Worm (Caenorhabditis elegans) whole organism, L4 larva: ENCODE measurements around the gene F44D12.10.

Source experiments
- D1046.2 ChIP-seq: fragments of 200-800 bp; sonication (Bioruptor generic); IDR thresholded peaks from 2 replicates; pipeline ENCODE4 v1.3.6; 2022; ENCODE audit warnings: missing genetic modification characterization, missing compliant biosample characterization
- F10B5.3 ChIP-seq: sonication (generic microtip); optimal IDR thresholded peaks from 2 replicates; lab custom pipeline; 2016; ENCODE audit warnings: mild to moderate bottlenecking, missing genetic modification characterization, missing compliant biosample characterization
- F37D6.2 ChIP-seq: sonication (generic microtip); optimal IDR thresholded peaks from 2 replicates; lab custom pipeline; 2016; ENCODE audit warnings: mild to moderate bottlenecking, missing genetic modification characterization, missing compliant biosample characterization
- F49E8.2 ChIP-seq: sonication (generic microtip); optimal IDR thresholded peaks from 2 replicates; lab custom pipeline; 2016; ENCODE audit warnings: missing compliant biosample characterization, mild to moderate bottlenecking, missing genetic modification characterization, borderline replicate concordance
- T20F7.1 ChIP-seq: fragments of 200-800 bp; sonication (Bioruptor generic); optimal IDR thresholded peaks from 2 replicates; lab custom pipeline; 2018; ENCODE audit warnings: mild to moderate bottlenecking, missing genetic modification characterization, missing compliant biosample characterization
- T26A8.4 ChIP-seq: fragments of 200-800 bp; sonication (Bioruptor generic); IDR thresholded peaks from 2 replicates; pipeline ENCODE4 v1.3.6; 2022; ENCODE audit warnings: missing genetic modification characterization, missing compliant biosample characterization
- ZK337.2 ChIP-seq: fragments of 200-800 bp; sonication (Bioruptor generic); IDR thresholded peaks from 2 replicates; pipeline ENCODE4 v1.3.6; 2022; ENCODE audit warnings: missing genetic modification reagents, missing genetic modification characterization, missing compliant biosample characterization
- aha-1 ChIP-seq: fragments of 150-350 bp; peaks from one replicate; lab custom pipeline; 2014; ENCODE audit warnings: missing biosample characterization, missing genetic modification characterization
- aly-2 ChIP-seq: sonication (generic microtip); optimal IDR thresholded peaks from 2 replicates; lab custom pipeline; 2018; ENCODE audit warnings: missing biosample characterization, missing genetic modification characterization
- attf-4 ChIP-seq: sonication (generic microtip); optimal IDR thresholded peaks from 3 replicates; lab custom pipeline; 2017; ENCODE audit warnings: missing biosample characterization, missing genetic modification characterization
- ceh-20 ChIP-seq: fragments of 200-800 bp; sonication (Bioruptor generic); IDR thresholded peaks from 2 replicates; pipeline ENCODE4 v1.3.6; 2022; ENCODE audit warnings: missing genetic modification reagents, missing genetic modification characterization, missing compliant biosample characterization
- ceh-32 ChIP-seq: sonication (generic microtip); optimal IDR thresholded peaks from 2 replicates; lab custom pipeline; 2016; ENCODE audit warnings: mild to moderate bottlenecking, missing genetic modification characterization, missing compliant biosample characterization; ENCODE audit not compliant: poor library complexity
- ceh-44 ChIP-seq: fragments of 200-800 bp; sonication (Bioruptor generic); IDR thresholded peaks from 2 replicates; pipeline ENCODE4 v1.3.6; 2022; ENCODE audit warnings: missing genetic modification reagents, missing genetic modification characterization, missing compliant biosample characterization
- cey-2 ChIP-seq: sonication (generic microtip); optimal IDR thresholded peaks from 3 replicates; lab custom pipeline; 2017; ENCODE audit warnings: missing genetic modification characterization, mild to moderate bottlenecking, missing compliant biosample characterization, antibody characterized with exemption, borderline replicate concordance; ENCODE audit not compliant: insufficient read depth
- daf-19 ChIP-seq: fragments of 200-800 bp; sonication (Bioruptor generic); conservative IDR thresholded peaks from 2 replicates; pipeline ENCODE4 v1.3.6; 2022; ENCODE audit warnings: missing genetic modification characterization, missing compliant biosample characterization
- daf-8 ChIP-seq: fragments of 200-800 bp; sonication (Bioruptor generic); IDR thresholded peaks from 2 replicates; pipeline ENCODE4 v1.3.6; 2022; ENCODE audit warnings: missing genetic modification characterization, missing compliant biosample characterization
- egl-43 ChIP-seq: fragments of 200-800 bp; sonication (Bioruptor generic); IDR thresholded peaks from 2 replicates; pipeline ENCODE4 v1.3.6; 2022; ENCODE audit warnings: missing genetic modification reagents, missing genetic modification characterization, missing compliant biosample characterization
- fos-1 ChIP-seq: fragments of 150-350 bp; optimal IDR thresholded peaks from 2 replicates; lab custom pipeline; 2014; ENCODE audit warnings: missing biosample characterization, missing genetic modification characterization
- hif-1 ChIP-seq, 2 experiments: sonication (generic microtip); optimal IDR thresholded peaks; 2 replicates each; lab custom pipeline; 2016 to 2017; ENCODE audit warnings: missing compliant biosample characterization in 2 of 2, missing genetic modification characterization in 2 of 2, missing genetic modification reagents in 2 of 2, missing genotype in 2 of 2, mild to moderate bottlenecking in 1 of 2
- jun-1 ChIP-seq: fragments of 150-350 bp; optimal IDR thresholded peaks from 2 replicates; lab custom pipeline; 2014; ENCODE audit warnings: missing biosample characterization, missing genetic modification reagents, missing genetic modification characterization
- lim-7 ChIP-seq: fragments of 200-800 bp; sonication (Bioruptor generic); IDR thresholded peaks from 2 replicates; pipeline ENCODE4 v1.3.6; 2022; ENCODE audit warnings: missing genetic modification characterization, missing compliant biosample characterization
- lin-1 ChIP-seq: fragments of 200-800 bp; sonication (Bioruptor generic); IDR thresholded peaks from 2 replicates; pipeline ENCODE4 v1.3.6; 2022; ENCODE audit warnings: missing genetic modification reagents, missing genetic modification characterization, missing compliant biosample characterization
- lin-39 ChIP-seq: fragments of 150-350 bp; optimal IDR thresholded peaks from 2 replicates; lab custom pipeline; 2014; ENCODE audit warnings: missing biosample characterization, missing genetic modification reagents, missing genetic modification characterization
- lir-3 ChIP-seq: sonication (generic microtip); optimal IDR thresholded peaks from 2 replicates; lab custom pipeline; 2016; ENCODE audit warnings: mild to moderate bottlenecking, missing genetic modification characterization, missing compliant biosample characterization
- mep-1 ChIP-seq: fragments of 150-350 bp; sonication (generic microtip); optimal IDR thresholded peaks from 3 replicates; lab custom pipeline; 2014; ENCODE audit warnings: missing biosample characterization, missing genetic modification characterization
- mes-2 ChIP-seq: sonication (generic microtip); optimal IDR thresholded peaks from 2 replicates; lab custom pipeline; 2016; ENCODE audit warnings: missing genotype, mild to moderate bottlenecking, missing genetic modification characterization, missing compliant biosample characterization; ENCODE audit not compliant: poor library complexity, severe bottlenecking
- mxl-2 ChIP-seq: fragments of 200-800 bp; sonication (Bioruptor generic); conservative IDR thresholded peaks from 2 replicates; pipeline ENCODE4 v1.3.6; 2022; ENCODE audit warnings: missing genetic modification reagents, missing genetic modification characterization, missing compliant biosample characterization
- nhr-237 ChIP-seq: sonication (generic microtip); optimal IDR thresholded peaks from 2 replicates; lab custom pipeline; 2017; ENCODE audit warnings: missing biosample characterization, missing genetic modification characterization
- nhr-25 ChIP-seq: sonication (generic microtip); optimal IDR thresholded peaks from 2 replicates; lab custom pipeline; 2017; ENCODE audit warnings: missing genetic modification characterization, mild to moderate bottlenecking, missing compliant biosample characterization, antibody characterized with exemption, moderate library complexity, borderline replicate concordance; ENCODE audit not compliant: insufficient read depth
- nhr-28 ChIP-seq: fragments of 150-350 bp; optimal IDR thresholded peaks from 2 replicates; lab custom pipeline; 2014; ENCODE audit warnings: missing biosample characterization, missing genetic modification characterization
- nhr-41 ChIP-seq: fragments of 200-800 bp; sonication (Bioruptor generic); IDR thresholded peaks from 2 replicates; pipeline ENCODE4 v1.3.6; 2022; ENCODE audit warnings: missing genetic modification reagents, missing genetic modification characterization, missing compliant biosample characterization
- nhr-42 ChIP-seq: fragments of 200-800 bp; sonication (Bioruptor generic); IDR thresholded peaks from 2 replicates; pipeline ENCODE4 v1.3.6; 2022; ENCODE audit warnings: missing genetic modification characterization, missing compliant biosample characterization
- nhr-76 ChIP-seq: fragments of 150-350 bp; optimal IDR thresholded peaks from 2 replicates; lab custom pipeline; 2014; ENCODE audit warnings: missing biosample characterization, missing genetic modification characterization
- nhr-77 ChIP-seq: fragments of 150-350 bp; optimal IDR thresholded peaks from 2 replicates; lab custom pipeline; 2014; ENCODE audit warnings: missing biosample characterization, missing genetic modification characterization
- php-3 ChIP-seq: fragments of 200-800 bp; sonication (Bioruptor generic); IDR thresholded peaks from 2 replicates; pipeline ENCODE4 v1.3.6; 2022; ENCODE audit warnings: missing genetic modification reagents, missing genetic modification characterization, missing compliant biosample characterization
- rbr-2 ChIP-seq: sonication (generic microtip); optimal IDR thresholded peaks from 2 replicates; lab custom pipeline; 2016; ENCODE audit warnings: missing genotype, missing genetic modification characterization, missing compliant biosample characterization
- snpc-1.2 ChIP-seq: fragments of 200-800 bp; sonication (Bioruptor generic); IDR thresholded peaks from 2 replicates; pipeline ENCODE4 v1.3.6; 2022; ENCODE audit warnings: missing genetic modification reagents, missing genetic modification characterization, missing compliant biosample characterization
- tag-97 ChIP-seq: fragments of 200-800 bp; sonication (Bioruptor generic); IDR thresholded peaks from 2 replicates; pipeline ENCODE4 v1.3.6; 2022; ENCODE audit warnings: missing genetic modification characterization, missing compliant biosample characterization
- tra-1 ChIP-seq: fragments of 200-800 bp; sonication (Bioruptor generic); IDR thresholded peaks from 2 replicates; pipeline ENCODE4 v1.3.6; 2022; ENCODE audit warnings: missing genetic modification reagents, missing genetic modification characterization, missing compliant biosample characterization
- unc-130 ChIP-seq: sonication (generic microtip); optimal IDR thresholded peaks from 2 replicates; lab custom pipeline; 2016; ENCODE audit warnings: missing genetic modification reagents, missing genetic modification characterization, missing compliant biosample characterization
- unc-39 ChIP-seq: sonication (generic microtip); optimal IDR thresholded peaks from 2 replicates; lab custom pipeline; 2017; ENCODE audit warnings: missing biosample characterization, missing genetic modification characterization
- zfp-2 ChIP-seq: sonication (generic microtip); optimal IDR thresholded peaks from 2 replicates; lab custom pipeline; 2016; ENCODE audit warnings: mild to moderate bottlenecking, missing genetic modification characterization, missing compliant biosample characterization
- zip-11 ChIP-seq: fragments of 200-800 bp; sonication (Bioruptor generic); IDR thresholded peaks from 2 replicates; pipeline ENCODE4 v1.3.6; 2022; ENCODE audit warnings: missing genetic modification characterization, missing compliant biosample characterization
- zip-2 ChIP-seq: fragments of 150-350 bp; optimal IDR thresholded peaks from 2 replicates; lab custom pipeline; 2014; ENCODE audit warnings: missing biosample characterization, missing genetic modification characterization

Gene F44D12.10

ce11 chrIV:10059175-10059574 lies 22.3 kb upstream of the F44D12.10 start (continued):
- TF ChIP-seq ceh-44 (GFP tag; lab: Robert Waterston, UW) (no peak), F10B5.3 (tag; lab: Kevin White, UChicago) (no peak), nhr-76 (tag; lab: Kevin White, UChicago) (no peak), egl-43 (no peak), lim-7 (no peak), aly-2 (tag; lab: Kevin White, UChicago) (no peak), unc-39 (tag; lab: Kevin White, UChicago) (no peak), jun-1 (tag; lab: Kevin White, UChicago) (no peak), nhr-28 (tag; lab: Kevin White, UChicago) (peak; percentile 57), T20F7.1 (GFP tag; lab: Kevin White, UChicago) (peak; percentile 21), unc-130 (GFP tag; lab: Kevin White, UChicago) (no peak), nhr-237 (no peak), nhr-25 (no peak), lin-39 (tag; lab: Kevin White, UChicago) (no peak), lir-3 (tag; lab: Kevin White, UChicago) (no peak)

ce11 chrIV:10056138-10056537 lies 19.3 kb upstream of the F44D12.10 start, which contains the start of gene T04B2.7:
T04B2.7 (minus strand) TSS chrIV:10056238.
- TF ChIP-seq mxl-2 (GFP tag; lab: Robert Waterston, UW) (no peak), fos-1 (tag; lab: Kevin White, UChicago) (no peak), nhr-41 (GFP tag; lab: Robert Waterston, UW) (no peak), daf-8 (GFP tag; lab: Robert Waterston, UW) (no peak), ceh-32 (tag; lab: Kevin White, UChicago) (no peak), T26A8.4 (GFP tag; lab: Robert Waterston, UW) (no peak), F10B5.3 (tag; lab: Kevin White, UChicago) (no peak), mep-1 (tag; lab: Kevin White, UChicago) (no peak), F37D6.2 (tag; lab: Kevin White, UChicago) (no peak), D1046.2 (no peak)

ce11 chrIV:10053550-10053949 lies 16.7 kb upstream of the F44D12.10 start, which contains the start of gene srv-12:
srv-12 (minus strand) TSS chrIV:10053650.
- TF ChIP-seq ceh-20 (GFP tag; lab: Robert Waterston, UW) (no peak), lim-7 (no peak), unc-130 (GFP tag; lab: Kevin White, UChicago) (no peak), T26A8.4 (GFP tag; lab: Robert Waterston, UW) (no peak), mes-2 (tag; lab: Kevin White, UChicago) (no peak), ZK337.2 (GFP tag; lab: Robert Waterston, UW) (no peak), lin-1 (GFP tag; lab: Robert Waterston, UW) (no peak), nhr-25 (no peak), unc-39 (tag; lab: Kevin White, UChicago) (no peak), nhr-77 (tag; lab: Kevin White, UChicago) (no peak), nhr-42 (GFP tag; lab: Robert Waterston, UW) (no peak), hif-1 (tag; optimal IDR thresholded peaks at IDR 0.05; lab: Kevin White, UChicago) (no peak), F37D6.2 (tag; lab: Kevin White, UChicago) (no peak), zip-11 (GFP tag; lab: Robert Waterston, UW) (no peak), zip-2 (tag; lab: Kevin White, UChicago) (no peak), daf-19 (GFP tag; lab: Robert Waterston, UW) (no peak), snpc-1.2 (GFP tag; lab: Robert Waterston, UW) (no peak), ceh-32 (tag; lab: Kevin White, UChicago) (no peak)

ce11 chrIV:10051088-10051487 lies 14.2 kb upstream of the F44D12.10 start, which contains the start of gene T04B2.8:
T04B2.8 (minus strand) TSS chrIV:10051188.
- no peak for TF ChIP-seq nhr-77 (tag; lab: Kevin White, UChicago)
- TF ChIP-seq rbr-2: no peak
- TF ChIP-seq lin-1 (GFP tag; lab: Robert Waterston, UW): no peak
- no peak for TF ChIP-seq lim-7
- no peak for TF ChIP-seq zfp-2 (tag; lab: Kevin White, UChicago)
- TF ChIP-seq tra-1 (GFP tag; lab: Robert Waterston, UW): no peak
- TF ChIP-seq cey-2 (tag; lab: Kevin White, UChicago): no peak
- TF ChIP-seq nhr-28 (tag; lab: Kevin White, UChicago): no peak
- TF ChIP-seq F49E8.2 (tag; lab: Kevin White, UChicago): no peak
- no peak for TF ChIP-seq attf-4 (tag; lab: Kevin White, UChicago)
- TF ChIP-seq php-3 (GFP tag; lab: Robert Waterston, UW): no peak
- TF ChIP-seq aha-1 (tag; lab: Kevin White, UChicago): no peak
- TF ChIP-seq tag-97: no peak
- no peak for TF ChIP-seq ceh-20 (GFP tag; lab: Robert Waterston, UW)
- no peak for TF ChIP-seq ZK337.2 (GFP tag; lab: Robert Waterston, UW)
